Worm (Caenorhabditis elegans): ENCODE measurements around the gene B0496.11.
A peak's percentile ranks its signal among the peaks of the same experiment; 100 is the strongest.

The B0496.11 gene

ce11 chrIV:7386835-7387551 lies 46.8 kb downstream of the B0496.11 start:
- TF ChIP-seq ama-1 (optimal IDR thresholded peaks at IDR 0.05) (no peak), arid-1 (GFP tag; conservative IDR thresholded peaks at IDR 0.05) (no peak), lin-29 (GFP tag; IDR thresholded peaks at IDR 0.05) (no peak), T20F7.1 (GFP tag; optimal IDR thresholded peaks at IDR 0.05) (no peak), ZK337.2 (GFP tag; IDR thresholded peaks at IDR 0.05) (no peak), lin-38 (GFP tag; IDR thresholded peaks at IDR 0.05) (no peak), mdl-1 (tag; optimal IDR thresholded peaks at IDR 0.05) (peak in 1 of 2 experiments; percentile 36), mxl-3 (GFP tag; optimal IDR thresholded peaks at IDR 0.05) (peak; percentile 73), nhr-41 (GFP tag; IDR thresholded peaks at IDR 0.05) (no peak), ztf-7 (tag; optimal IDR thresholded peaks at IDR 0.05) (no peak), dmd-6 (GFP tag; IDR thresholded peaks at IDR 0.05) (no peak), dmd-8 (GFP tag; IDR thresholded peaks at IDR 0.05) (no peak), tag-97 (GFP tag; IDR thresholded peaks at IDR 0.05) (no peak), ceh-62 (tag; optimal IDR thresholded peaks at IDR 0.05) (no peak), nhr-10 (tag; optimal IDR thresholded peaks at IDR 0.05) (no peak), rbr-2 (tag; optimal IDR thresholded peaks at IDR 0.05) (peak; percentile 43), egl-43 (GFP tag; IDR thresholded peaks at IDR 0.05) (no peak), hmg-1.1 (GFP tag; IDR thresholded peaks at IDR 0.05) (peak; percentile 82), mep-1 (tag; optimal IDR thresholded peaks at IDR 0.05) (peak; percentile 67), mes-2 (tag; optimal IDR thresholded peaks at IDR 0.05; ENCODE audit: poor library complexity, severe bottlenecking) (peak; percentile 46), ztf-11 (tag; optimal IDR thresholded peaks at IDR 0.05) (no peak), F44E2.7 (GFP tag; IDR thresholded peaks at IDR 0.05) (no peak), unc-62 (GFP tag; optimal IDR thresholded peaks at IDR 0.05 in 1 of 2) (peak in 1 of 2 experiments; percentile 82), unc-62 (tag; optimal IDR thresholded peaks at IDR 0.05) (no peak), zfp-3 (GFP tag; conservative IDR thresholded peaks at IDR 0.05) (no peak), nhr-102 (tag; optimal IDR thresholded peaks at IDR 0.05) (no peak), F26F4.8 (GFP tag; conservative IDR thresholded peaks at IDR 0.05) (no peak), fkh-10 (GFP tag; optimal IDR thresholded peaks at IDR 0.05) (no peak), nhr-28 (tag; optimal IDR thresholded peaks at IDR 0.05) (peak; percentile 33), ceh-44 (GFP tag; IDR thresholded peaks at IDR 0.05) (no peak), T26A8.4 (GFP tag; IDR thresholded peaks at IDR 0.05) (0 out of 2 replicates have a peak, but pooled peaks have one; percentile 19), hlh-30 (tag; optimal IDR thresholded peaks at IDR 0.05; ENCODE audit: insufficient read depth) (peak; percentile 82), D1046.2 (GFP tag; IDR thresholded peaks at IDR 0.05) (no peak), Y48G9A.11 (GFP tag; IDR thresholded peaks at IDR 0.05) (no peak), hif-1 (tag; optimal IDR thresholded peaks at IDR 0.05) (peak in 1 of 2 experiments; percentile 27), hlh-11 (tag; optimal IDR thresholded peaks at IDR 0.05) (peak; percentile 65), lin-13 (GFP tag; optimal IDR thresholded peaks at IDR 0.05) (no peak), nhr-11 (tag; optimal IDR thresholded peaks at IDR 0.05) (peak; percentile 67), aly-2 (tag; optimal IDR thresholded peaks at IDR 0.05) (no peak), daf-16 (GFP tag; optimal IDR thresholded peaks at IDR 0.05) (peak in 1 of 2 experiments; percentile 6), daf-16 (tag; optimal IDR thresholded peaks at IDR 0.05) (no peak), R02D3.7 (tag; optimal IDR thresholded peaks at IDR 0.05) (no peak), spr-1 (tag; optimal IDR thresholded peaks at IDR 0.05) (no peak), lsy-2 (tag; optimal IDR thresholded peaks at IDR 0.05) (peak; percentile 49 to 62), tra-1 (GFP tag; IDR thresholded peaks at IDR 0.05) (0 out of 2 replicates have a peak, but pooled peaks have one; percentile 40), aha-1 (tag) (peak; percentile 98)

All from whole organism, L4 larva.